Fruit fly (Drosophila melanogaster) whole organism, pupa: ENCODE data around the gene ldbr.
A peak's percentile ranks its signal among the peaks of the same experiment; 100 is the strongest.

Experiments
- CG10348 ChIP-seq: fragments of 200-800 bp; sonication (Bioruptor generic); IDR thresholded peaks from 2 replicates; pipeline ENCODE4 v1.3.6; 2022; ENCODE audit warnings: missing biosample characterization, missing genetic modification characterization
- CG12605 ChIP-seq: fragments of 200-800 bp; sonication (Bioruptor generic); IDR thresholded peaks from 2 replicates; pipeline ENCODE4 v1.3.6; 2022; ENCODE audit warnings: missing biosample characterization, missing genetic modification characterization
- CG13204 ChIP-seq: fragments of 200-800 bp; sonication (Bioruptor generic); optimal IDR thresholded peaks from 2 replicates; lab custom pipeline; 2018; ENCODE audit warnings: missing biosample characterization, mild to moderate bottlenecking, missing genetic modification characterization, moderate library complexity
- CG14655 ChIP-seq: fragments of 200-800 bp; sonication (Bioruptor generic); optimal IDR thresholded peaks from 3 replicates; lab custom pipeline; 2017; ENCODE audit warnings: mild to moderate bottlenecking, missing biosample characterization, missing genetic modification reagents, missing genetic modification characterization
- CG15710 ChIP-seq: fragments of 200-800 bp; sonication (Bioruptor generic); optimal IDR thresholded peaks from 2 replicates; lab custom pipeline; 2018; ENCODE audit warnings: missing biosample characterization, mild to moderate bottlenecking, missing genetic modification characterization, moderate library complexity
- CG17806 ChIP-seq: fragments of 200-800 bp; sonication (Bioruptor generic); optimal IDR thresholded peaks from 2 replicates; lab custom pipeline; 2018; ENCODE audit warnings: missing biosample characterization, mild to moderate bottlenecking, missing genetic modification characterization, moderate library complexity
- CG32121 ChIP-seq: fragments of 200-800 bp; sonication (Bioruptor generic); IDR thresholded peaks from 2 replicates; pipeline ENCODE4 v1.3.6; 2022; ENCODE audit warnings: missing biosample characterization, missing genetic modification characterization
- CG34367 ChIP-seq: fragments of 200-800 bp; sonication (Bioruptor generic); optimal IDR thresholded peaks from 2 replicates; lab custom pipeline; 2018; ENCODE audit warnings: missing biosample characterization, mild to moderate bottlenecking, missing genetic modification characterization
- CG4496 ChIP-seq: fragments of 200-800 bp; sonication (Bioruptor generic); IDR thresholded peaks from 3 replicates; pipeline ENCODE4 v1.3.6; 2022; ENCODE audit warnings: missing biosample characterization, missing genetic modification characterization
- CG8159 ChIP-seq: fragments of 200-800 bp; sonication (Bioruptor generic); optimal IDR thresholded peaks from 3 replicates; lab custom pipeline; 2018; ENCODE audit warnings: missing biosample characterization, mild to moderate bottlenecking, missing genetic modification characterization, moderate library complexity
- CG8301 ChIP-seq: fragments of 200-800 bp; sonication (Bioruptor generic); optimal IDR thresholded peaks from 2 replicates; lab custom pipeline; 2018; ENCODE audit warnings: missing biosample characterization, mild to moderate bottlenecking, missing genetic modification characterization
- CG9948 ChIP-seq: fragments of 200-800 bp; sonication (Bioruptor generic); optimal IDR thresholded peaks from 2 replicates; lab custom pipeline; 2018; ENCODE audit warnings: missing biosample characterization, mild to moderate bottlenecking, missing genetic modification characterization, moderate library complexity
- D1 ChIP-seq: fragments of 200-800 bp; sonication (Bioruptor generic); optimal IDR thresholded peaks from 2 replicates; lab custom pipeline; 2018; ENCODE audit warnings: missing biosample characterization, mild to moderate bottlenecking, missing genetic modification characterization, moderate library complexity
- EcR ChIP-seq: fragments of 200-800 bp; sonication (Bioruptor generic); optimal IDR thresholded peaks from 3 replicates; lab custom pipeline; 2019; ENCODE audit warnings: missing biosample characterization, missing genetic modification characterization, mild to moderate bottlenecking, moderate library complexity, missing genetic modification reagents
- Ets98B ChIP-seq: fragments of 200-800 bp; sonication (Bioruptor generic); IDR thresholded peaks from 2 replicates; pipeline ENCODE4 v1.3.6; 2022; ENCODE audit warnings: missing biosample characterization, missing genetic modification characterization
- Pif1A ChIP-seq: fragments of 200-800 bp; sonication (Bioruptor generic); optimal IDR thresholded peaks from 3 replicates; lab custom pipeline; 2016; ENCODE audit warnings: missing biosample characterization, missing genetic modification characterization
- Pif1B ChIP-seq: fragments of 200-800 bp; sonication (Bioruptor generic); optimal IDR thresholded peaks from 3 replicates; lab custom pipeline; 2016; ENCODE audit warnings: missing biosample characterization, missing genetic modification characterization
- Snoo ChIP-seq: fragments of 200-800 bp; sonication (Bioruptor generic); optimal IDR thresholded peaks from 3 replicates; lab custom pipeline; 2017; ENCODE audit warnings: missing biosample characterization, mild to moderate bottlenecking, missing genetic modification characterization, inconsistent platforms
- fd96Ca ChIP-seq: fragments of 200-800 bp; sonication (Bioruptor generic); IDR thresholded peaks from 3 replicates; pipeline ENCODE4 v1.3.6; 2022; ENCODE audit warnings: missing biosample characterization, missing genetic modification characterization
- gl ChIP-seq: fragments of 200-800 bp; sonication (Bioruptor generic); optimal IDR thresholded peaks from 2 replicates; lab custom pipeline; 2018; ENCODE audit warnings: missing biosample characterization, mild to moderate bottlenecking, missing genetic modification characterization
- rn ChIP-seq: fragments of 200-800 bp; sonication (Bioruptor generic); IDR thresholded peaks from 2 replicates; pipeline ENCODE4 v1.3.6; 2022; ENCODE audit warnings: missing biosample characterization, missing genetic modification characterization

Gene ldbr

DNA sequence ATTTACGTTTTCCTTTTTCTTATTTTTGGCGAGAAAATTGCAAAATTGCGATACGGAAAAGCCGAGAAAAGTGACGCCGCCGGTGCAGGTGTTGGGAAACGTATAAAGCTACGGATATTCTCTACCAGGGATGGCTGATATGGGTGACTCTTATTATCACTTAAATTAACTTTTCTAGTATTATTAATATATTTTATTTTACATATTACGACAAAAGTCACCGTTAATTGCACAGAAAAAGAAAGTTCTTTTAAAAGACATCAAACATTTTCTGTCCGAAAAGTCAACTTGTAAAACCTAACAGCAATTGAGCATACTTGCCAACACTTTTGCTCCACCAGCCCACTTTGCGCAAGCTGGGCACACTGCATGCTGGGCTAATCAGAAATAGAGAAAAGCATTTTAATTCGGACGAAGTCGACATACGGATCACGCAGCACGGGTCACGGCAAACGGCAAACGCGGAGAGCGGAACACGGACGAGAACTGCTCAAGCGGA, 6.1 kb downstream of the ldbr start, which contains the start of the genes Cds and Uba2:
Gene Cds, plus strand, starts transcription at position 51 of the 499 bp plus-strand sequence.
Gene Uba2, minus strand, starts transcription at position 107 of the 499 bp plus-strand sequence.
- TF ChIP-seq CG15710 (tag; lab: Kevin White, UChicago) = peak; percentile 85
- no peak for TF ChIP-seq D1
- peak; percentile 14 for TF ChIP-seq EcR
- peak; percentile 74 for TF ChIP-seq CG8301
- TF ChIP-seq CG8159 (tag; lab: Kevin White, UChicago) = peak; percentile 97
- peak; percentile 80 for TF ChIP-seq Pif1B (GFP tag; lab: Kevin White, UChicago)
- peak; percentile 85 for TF ChIP-seq Snoo
- peak; percentile 90 for TF ChIP-seq CG4496 (GFP tag; lab: Robert Waterston, UW)
- TF ChIP-seq CG9948 = peak; percentile 75
- TF ChIP-seq rn (GFP tag; lab: Robert Waterston, UW) = peak; percentile 81
- peak; percentile 69 for TF ChIP-seq CG34367
- TF ChIP-seq CG32121 (GFP tag; lab: Robert Waterston, UW) = peak; percentile 92
- peak; percentile 40 for TF ChIP-seq gl (tag; lab: Kevin White, UChicago)
- TF ChIP-seq CG13204 (GFP tag; lab: Kevin White, UChicago) = no peak
- TF ChIP-seq CG14655 (GFP tag; lab: Kevin White, UChicago) = no peak
- peak; percentile 77 for TF ChIP-seq CG17806 (tag; lab: Kevin White, UChicago)
- TF ChIP-seq CG12605 = peak; percentile 72
- peak; percentile 90 for TF ChIP-seq fd96Ca (GFP tag; lab: Robert Waterston, UW)
- peak; percentile 75 for TF ChIP-seq CG10348
- peak; percentile 90 for TF ChIP-seq Ets98B (GFP tag; lab: Robert Waterston, UW)
- TF ChIP-seq Pif1A (GFP tag; lab: Kevin White, UChicago) = no peak

DNA sequence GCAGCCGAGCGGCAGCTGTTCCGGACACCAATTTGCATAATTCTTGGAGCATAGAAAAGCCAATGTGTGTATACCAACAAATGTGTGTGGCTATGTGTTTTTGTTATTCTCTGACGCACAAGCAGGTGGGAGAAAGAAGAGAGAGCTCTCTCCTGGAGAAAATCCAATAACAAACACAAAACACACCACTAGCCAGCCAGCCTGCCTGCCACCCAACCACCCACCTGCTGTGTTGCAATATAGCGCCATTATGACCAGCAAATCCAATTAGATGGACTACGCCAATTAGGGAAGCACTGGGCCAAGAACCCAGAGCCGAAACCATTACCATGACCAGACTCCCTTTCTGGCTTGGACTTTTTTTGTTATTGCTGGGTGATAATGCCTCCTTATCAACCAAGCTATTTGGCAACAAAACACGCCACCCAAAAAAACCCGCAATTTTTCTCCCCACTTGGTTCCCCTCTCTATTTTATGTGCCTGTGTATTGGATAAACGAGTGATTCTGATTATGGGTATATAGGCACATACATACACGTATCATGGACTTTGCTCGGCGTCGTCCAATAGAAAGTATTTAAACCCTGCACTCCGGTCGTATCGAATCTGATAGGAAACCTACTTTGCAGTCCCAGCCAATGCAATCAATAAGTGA, 6.9 kb downstream of the ldbr start:
- TF ChIP-seq Snoo = no peak
- no peak for TF ChIP-seq CG8159 (tag; lab: Kevin White, UChicago)
- TF ChIP-seq CG4496 (GFP tag; lab: Robert Waterston, UW) = 0 out of 3 replicates have a peak, but pooled peaks have one; percentile 33
- no peak for TF ChIP-seq CG9948
- TF ChIP-seq D1 = no peak
- TF ChIP-seq CG13204 (GFP tag; lab: Kevin White, UChicago) = no peak
- TF ChIP-seq EcR = no peak
- TF ChIP-seq rn (GFP tag; lab: Robert Waterston, UW) = no peak
- no peak for TF ChIP-seq CG17806 (tag; lab: Kevin White, UChicago)
- TF ChIP-seq Ets98B (GFP tag; lab: Robert Waterston, UW) = no peak
- no peak for TF ChIP-seq CG15710 (tag; lab: Kevin White, UChicago)
- no peak for TF ChIP-seq CG34367
- TF ChIP-seq Pif1A (GFP tag; lab: Kevin White, UChicago) = no peak
- TF ChIP-seq Pif1B (GFP tag; lab: Kevin White, UChicago) = no peak
- no peak for TF ChIP-seq CG14655 (GFP tag; lab: Kevin White, UChicago)
- no peak for TF ChIP-seq CG10348
- 0 out of 3 replicates have a peak, but pooled peaks have one; percentile 34 for TF ChIP-seq fd96Ca (GFP tag; lab: Robert Waterston, UW)
- peak; percentile 6 for TF ChIP-seq CG8301
- TF ChIP-seq CG12605 = no peak
- no peak for TF ChIP-seq CG32121 (GFP tag; lab: Robert Waterston, UW)
- TF ChIP-seq gl (tag; lab: Kevin White, UChicago) = peak; percentile 34

DNA sequence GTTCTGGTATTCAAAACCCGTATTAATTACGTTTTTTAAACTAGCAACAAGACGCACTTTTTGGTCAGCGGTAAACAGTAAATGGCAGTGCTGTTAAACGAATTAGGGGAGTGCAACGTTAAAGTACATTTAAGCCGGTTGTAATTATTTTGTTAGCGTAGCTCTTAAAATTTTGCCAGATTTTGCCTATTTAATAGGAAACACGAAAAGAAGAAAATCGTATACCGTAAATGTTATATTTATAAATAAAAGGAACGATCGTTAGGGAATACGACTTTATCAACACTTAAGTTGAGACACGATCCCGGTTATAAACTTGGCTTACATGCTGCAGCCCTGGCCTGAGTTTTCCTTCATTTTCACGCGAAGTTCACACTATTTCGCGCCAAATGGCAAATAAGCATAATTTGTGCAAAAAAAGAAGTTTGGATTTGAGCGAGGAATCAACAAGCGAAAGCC, 15.8 kb downstream of the ldbr start, which contains the start of the genes Setx and mus301:
Gene Setx, minus strand, starts transcription at position 51 of the 459 bp plus-strand sequence.
Gene mus301, plus strand, starts transcription at position 361 of the 459 bp plus-strand sequence.
- peak; percentile 56 for TF ChIP-seq rn (GFP tag; lab: Robert Waterston, UW)
- TF ChIP-seq CG15710 (tag; lab: Kevin White, UChicago) = peak; percentile 76
- TF ChIP-seq CG4496 (GFP tag; lab: Robert Waterston, UW) = peak; percentile 52; the same call in 2 of the 3 replicates
- TF ChIP-seq CG34367 = no peak
- TF ChIP-seq CG32121 (GFP tag; lab: Robert Waterston, UW) = 0 out of 2 replicates have a peak, but pooled peaks have one; percentile 42
- no peak for TF ChIP-seq CG9948
- peak; percentile 49 for TF ChIP-seq Ets98B (GFP tag; lab: Robert Waterston, UW)
- no peak for TF ChIP-seq CG14655 (GFP tag; lab: Kevin White, UChicago)
- peak; percentile 56 for TF ChIP-seq CG17806 (tag; lab: Kevin White, UChicago)
- TF ChIP-seq D1 = no peak
- TF ChIP-seq EcR = no peak
- TF ChIP-seq CG8301 = no peak

DNA sequence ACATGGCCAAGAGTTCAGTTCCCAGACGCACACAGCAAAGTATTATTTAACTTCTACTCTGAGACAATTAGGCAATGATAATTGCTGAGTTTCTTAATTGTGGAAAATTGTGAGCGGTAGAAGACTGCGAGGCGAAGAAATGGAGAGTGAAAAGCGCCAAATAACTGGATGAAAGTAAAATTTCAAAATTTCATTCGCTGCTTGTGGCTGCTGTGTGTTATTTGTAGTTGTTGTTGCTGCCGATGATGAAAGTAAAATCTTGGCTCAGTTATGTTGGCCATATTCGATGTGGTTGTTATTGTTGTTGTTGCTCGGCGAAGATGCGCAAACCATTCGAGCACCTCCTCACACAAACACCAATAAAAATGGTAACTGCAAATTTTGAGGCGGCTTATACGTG, 28.7 kb downstream of the ldbr start:
- TF ChIP-seq EcR (no peak), CG10348 (no peak), CG15710 (tag; lab: Kevin White, UChicago) (no peak), CG12605 (no peak), CG34367 (no peak), CG9948 (no peak), CG8301 (no peak), Ets98B (GFP tag; lab: Robert Waterston, UW) (no peak), D1 (no peak)

DNA sequence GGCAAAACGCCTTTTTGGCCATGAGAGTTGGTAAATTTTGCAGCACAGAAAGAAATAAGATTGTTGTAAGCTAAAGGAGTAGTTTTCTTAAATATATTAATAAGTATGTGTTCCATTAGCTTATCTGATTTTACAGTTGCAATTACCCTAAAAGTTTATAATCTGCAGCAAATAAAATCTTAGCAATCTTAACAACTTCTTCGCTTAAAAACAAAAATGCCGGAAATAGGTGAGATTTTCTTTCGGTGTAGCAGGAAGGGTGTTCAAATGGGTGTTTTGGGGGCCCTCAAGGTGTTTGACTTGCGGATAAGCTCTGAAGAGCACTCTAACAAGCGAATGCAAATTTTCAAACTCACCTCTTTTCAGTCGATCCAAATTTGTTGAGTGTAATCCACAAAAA, 29.2 kb downstream of the ldbr start:
- TF ChIP-seq CG17806 (tag; lab: Kevin White, UChicago) (no peak), CG8301 (peak; percentile 19)
- TF ChIP-seq, all 21 proteins: peak for 1

DNA sequence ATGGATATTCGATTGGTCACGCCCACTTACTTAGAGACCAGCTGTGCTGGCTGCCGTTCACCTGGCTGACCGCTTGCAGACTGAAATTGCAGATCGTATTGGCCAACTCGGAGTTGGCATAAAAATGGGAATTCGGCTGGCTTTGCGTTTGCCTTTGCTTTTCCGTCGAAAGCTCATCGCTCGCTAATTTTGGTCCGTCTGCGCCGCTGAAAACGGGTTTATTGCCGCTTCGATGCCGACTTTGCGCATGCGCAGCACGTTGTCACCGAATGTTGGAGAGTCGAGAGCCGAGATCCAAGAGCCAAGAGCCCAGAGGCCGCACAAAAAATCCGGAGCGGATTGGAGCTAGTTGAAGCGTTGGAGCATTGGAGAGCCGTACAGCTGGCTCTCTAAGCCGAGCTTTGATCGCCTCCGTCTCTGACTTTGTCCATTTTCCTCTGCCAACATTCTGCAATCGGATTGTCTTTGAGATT, 30.1 kb downstream of the ldbr start, which contains the start of gene CG13676:
Gene CG13676, minus strand, starts transcription at position 87 of the 473 bp plus-strand sequence.
- no peak for TF ChIP-seq CG32121 (GFP tag; lab: Robert Waterston, UW)
- no peak for TF ChIP-seq Pif1B (GFP tag; lab: Kevin White, UChicago)
- TF ChIP-seq Snoo = no peak
- peak; percentile 30 for TF ChIP-seq CG13204 (GFP tag; lab: Kevin White, UChicago)
- TF ChIP-seq EcR = peak; percentile 64
